Worm (Caenorhabditis elegans): ENCODE data around the gene dhp-2.

Gene dhp-2

ce11 chrIV:10006792-10007191 lies 28.9 kb downstream of the dhp-2 start, which contains the start of gene C47E12.13:
C47E12.13 (minus strand) TSS chrIV:10006892.
- TF ChIP-seq egrh-3 (GFP tag; IDR thresholded peaks at IDR 0.05) (no peak), akir-1 (GFP tag; optimal IDR thresholded peaks at IDR 0.05) (no peak), die-1 (tag; optimal IDR thresholded peaks at IDR 0.05) (no peak), madf-8 (GFP tag; conservative IDR thresholded peaks at IDR 0.05) (no peak)

DNA sequence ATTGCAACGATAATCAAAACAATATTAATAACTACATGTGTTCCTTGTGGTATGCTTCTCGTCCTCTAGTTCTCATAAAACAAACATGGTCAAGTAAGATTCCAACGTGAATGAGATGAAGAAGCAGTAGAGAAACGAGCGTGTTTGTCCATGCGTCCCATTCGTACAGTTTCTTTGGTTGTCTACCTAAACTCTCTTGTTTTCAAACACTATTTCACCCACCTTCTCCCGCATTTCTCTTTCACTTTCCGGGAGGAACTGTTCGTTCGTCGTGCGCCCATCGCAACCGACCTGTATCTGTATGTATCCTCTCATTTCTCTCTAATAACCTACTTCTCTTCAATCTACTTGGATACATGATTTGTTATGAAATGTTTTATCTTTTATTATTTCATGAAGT lies 29.8 kb downstream of the dhp-2 start:
- TF ChIP-seq ceh-91 (GFP tag; IDR thresholded peaks at IDR 0.05) = no peak
- peak; percentile 54; the same call in 1 of the 2 replicates for TF ChIP-seq hmg-1.2 (GFP tag; IDR thresholded peaks at IDR 0.05)
- no peak for TF ChIP-seq lin-40 (tag; optimal IDR thresholded peaks at IDR 0.05)
- TF ChIP-seq F57A8.1 (GFP tag; optimal IDR thresholded peaks at IDR 0.05) = no peak
- no peak for TF ChIP-seq egrh-3 (GFP tag; IDR thresholded peaks at IDR 0.05)
- no peak for TF ChIP-seq dox-1 (GFP tag; IDR thresholded peaks at IDR 0.05)
- no peak for TF ChIP-seq ceh-79 (tag; optimal IDR thresholded peaks at IDR 0.05)
- TF ChIP-seq ztf-22 (GFP tag; optimal IDR thresholded peaks at IDR 0.05) = no peak
- TF ChIP-seq nhr-80 (tag; optimal IDR thresholded peaks at IDR 0.05) = peak; percentile 26
- no peak for TF ChIP-seq hlh-26 (GFP tag; conservative IDR thresholded peaks at IDR 0.05)

- TF ChIP-seq T07F8.4 (tag; optimal IDR thresholded peaks at IDR 0.05) = no peak
- TF ChIP-seq unc-130 (GFP tag; optimal IDR thresholded peaks at IDR 0.05) = no peak
- no peak for TF ChIP-seq ztf-25 (GFP tag; IDR thresholded peaks at IDR 0.05)
- no peak for TF ChIP-seq D2030.7 (GFP tag; IDR thresholded peaks at IDR 0.05)
- TF ChIP-seq mel-28 (tag; optimal IDR thresholded peaks at IDR 0.05; ENCODE audit: borderline replicate concordance) = no peak
These were observed 31.6 kb downstream of the dhp-2 start, which contains the start of gene magu-4 for ce11 chrIV:10009536-10009935. magu-4 (plus strand) TSS chrIV:10009753.

- TF ChIP-seq snpc-1.3 (tag; optimal IDR thresholded peaks at IDR 0.05; ENCODE audit: insufficient read depth) (no peak), B0019.2 (GFP tag; conservative IDR thresholded peaks at IDR 0.05) (no peak), ztf-28 (GFP tag; IDR thresholded peaks at IDR 0.05) (no peak), cebp-2 (GFP tag; IDR thresholded peaks at IDR 0.05) (no peak), hmg-20 (GFP tag; IDR thresholded peaks at IDR 0.05) (no peak), rcor-1 (GFP tag; IDR thresholded peaks at IDR 0.05) (no peak), akir-1 (GFP tag; optimal IDR thresholded peaks at IDR 0.05) (no peak), zfh-2 (GFP tag; conservative IDR thresholded peaks at IDR 0.05) (no peak), F39B2.1 (GFP tag; IDR thresholded peaks at IDR 0.05) (no peak), C06A6.2 (GFP tag; conservative IDR thresholded peaks at IDR 0.05) (no peak), ztf-26 (tag; optimal IDR thresholded peaks at IDR 0.05) (no peak), sptf-2 (GFP tag; optimal IDR thresholded peaks at IDR 0.05) (no peak), attf-3 (GFP tag; conservative IDR thresholded peaks at IDR 0.05) (no peak), egl-44 (GFP tag; IDR thresholded peaks at IDR 0.05) (no peak), tbx-9 (tag; optimal IDR thresholded peaks at IDR 0.05; ENCODE audit: borderline replicate concordance) (no peak), tbp1 (GFP tag; optimal IDR thresholded peaks at IDR 0.05) (no peak), ccch-3 (GFP tag; optimal IDR thresholded peaks at IDR 0.05) (no peak)
These were observed 39.1 kb downstream of the dhp-2 start, which contains the start of gene ent-7 for ce11 chrIV:10016977-10017376. ent-7 (plus strand) TSS chrIV:10017277.
